Worm (Caenorhabditis elegans) whole organism, early embryonic: Measurements from ENCODE around the gene iscu-1.

Experiments
- B0310.2 ChIP-seq: sonication (generic microtip); optimal IDR thresholded peaks from 2 replicates; lab custom pipeline; 2016; ENCODE audit warnings: mild to moderate bottlenecking, missing genetic modification characterization, missing compliant biosample characterization
- F13C5.2 ChIP-seq: sonication (generic microtip); optimal IDR thresholded peaks from 2 replicates; lab custom pipeline; 2017; ENCODE audit warnings: mild to moderate bottlenecking, missing genetic modification characterization, inconsistent platforms, missing compliant biosample characterization
- aly-1 ChIP-seq: sonication (generic microtip); optimal IDR thresholded peaks from 2 replicates; lab custom pipeline; 2016; ENCODE audit warnings: missing genetic modification characterization, missing compliant biosample characterization
- ama-1 ChIP-seq: fragments of 150-350 bp; optimal IDR thresholded peaks from 2 replicates; lab custom pipeline; 2014
- ceh-13 ChIP-seq: fragments of 200-800 bp; sonication (Bioruptor generic); optimal IDR thresholded peaks from 2 replicates; lab custom pipeline; 2018; ENCODE audit warnings: mild to moderate bottlenecking, missing genetic modification characterization, missing compliant biosample characterization
- ceh-36 ChIP-seq: sonication (generic microtip); optimal IDR thresholded peaks from 2 replicates; lab custom pipeline; 2016; ENCODE audit warnings: missing genetic modification characterization, inconsistent platforms, missing compliant biosample characterization
- ets-7 ChIP-seq: sonication (generic microtip); optimal IDR thresholded peaks from 2 replicates; lab custom pipeline; 2016; ENCODE audit warnings: missing genotype, missing genetic modification characterization, missing compliant biosample characterization
- flt-1 ChIP-seq: fragments of 200-800 bp; sonication (Bioruptor generic); IDR thresholded peaks from 2 replicates; pipeline ENCODE4 v1.3.6; 2022; ENCODE audit warnings: missing genetic modification characterization, missing compliant biosample characterization
- hmbx-1 ChIP-seq: sonication (generic microtip); optimal IDR thresholded peaks from 2 replicates; lab custom pipeline; 2016; ENCODE audit warnings: mild to moderate bottlenecking, missing genetic modification characterization, missing compliant biosample characterization
- hmg-4 ChIP-seq: fragments of 200-800 bp; sonication (Bioruptor generic); optimal IDR thresholded peaks from 2 replicates; lab custom pipeline; 2018; ENCODE audit warnings: mild to moderate bottlenecking, missing genetic modification characterization, missing compliant biosample characterization
- hnd-1 ChIP-seq: sonication (generic microtip); optimal IDR thresholded peaks from 2 replicates; lab custom pipeline; 2016; ENCODE audit warnings: missing genetic modification characterization, missing compliant biosample characterization
- pes-1 ChIP-seq: fragments of 200-800 bp; sonication (Bioruptor generic); IDR thresholded peaks from 2 replicates; pipeline ENCODE4 v1.3.6; 2022; ENCODE audit warnings: missing genetic modification reagents, missing genetic modification characterization, missing compliant biosample characterization
- scrt-1 ChIP-seq: fragments of 200-800 bp; sonication (Bioruptor generic); IDR thresholded peaks from 2 replicates; pipeline ENCODE4 v1.3.6; 2022; ENCODE audit warnings: missing genetic modification characterization, missing compliant biosample characterization
- sea-1 ChIP-seq: fragments of 200-800 bp; sonication (Bioruptor generic); conservative IDR thresholded peaks from 2 replicates; pipeline ENCODE4 v1.3.6; 2022; ENCODE audit warnings: missing genetic modification characterization, missing compliant biosample characterization
- tbx-11 ChIP-seq: fragments of 200-800 bp; sonication (Bioruptor generic); IDR thresholded peaks from 2 replicates; pipeline ENCODE4 v1.3.6; 2022; ENCODE audit warnings: missing genetic modification characterization, missing compliant biosample characterization
- tbx-37 ChIP-seq: fragments of 200-800 bp; sonication (Bioruptor generic); conservative IDR thresholded peaks from 2 replicates; pipeline ENCODE4 v1.3.6; 2022; ENCODE audit warnings: missing genetic modification reagents, missing genetic modification characterization, missing compliant biosample characterization
- tra-4 ChIP-seq: sonication (generic microtip); optimal IDR thresholded peaks from 2 replicates; lab custom pipeline; 2017; ENCODE audit warnings: missing genetic modification characterization, missing compliant biosample characterization

The iscu-1 gene

ce11 chrIV:13783237-13784012, at the start of gene iscu-1:
iscu-1 (plus strand) TSS chrIV:13783962.
- TF ChIP-seq hmg-4 (GFP tag; lab: Kevin White, UChicago) (no peak), scrt-1 (GFP tag; lab: Robert Waterston, UW) (no peak), tbx-37 (no peak; the same call in 1 of the 2 replicates)

DNA sequence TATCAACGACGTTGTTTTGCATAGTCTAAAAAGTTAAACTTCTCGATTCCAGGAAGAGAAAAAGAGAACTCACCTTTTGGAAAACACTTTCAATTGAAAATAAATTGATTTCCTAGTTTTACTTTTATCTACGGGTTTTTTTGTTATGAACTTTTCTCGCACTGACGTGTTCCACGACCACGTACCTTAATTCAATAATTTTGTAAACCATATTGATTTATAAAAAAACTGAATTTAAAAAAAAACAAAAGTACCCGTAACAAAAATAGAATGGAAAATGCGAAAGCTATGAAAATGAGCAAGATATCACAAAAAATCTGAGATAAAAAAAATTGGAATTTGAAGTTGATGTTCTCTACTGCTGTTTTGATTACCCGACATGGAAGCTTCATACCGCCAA, 41.5 kb upstream of the iscu-1 start, which contains the start of gene C47A4.3:
TSS of gene C47A4.3 (minus strand) at position 101 of the 400 bp plus-strand sequence.
- TF ChIP-seq tbx-11 (GFP tag; lab: Robert Waterston, UW) (no peak), B0310.2 (no peak)

ce11 chrIV:13745409-13745808, 38.4 kb upstream of the iscu-1 start, which contains the start of gene C47A4.5:
C47A4.5 (plus strand) TSS chrIV:13745709.
- TF ChIP-seq tra-4 (tag; lab: Kevin White, UChicago): no peak
- TF ChIP-seq hnd-1 (tag; lab: Kevin White, UChicago): no peak
- TF ChIP-seq sea-1 (GFP tag; lab: Robert Waterston, UW): no peak
- no peak for TF ChIP-seq B0310.2
- TF ChIP-seq F13C5.2: no peak
- no peak for TF ChIP-seq flt-1 (GFP tag; lab: Robert Waterston, UW)
- TF ChIP-seq tbx-11 (GFP tag; lab: Robert Waterston, UW): no peak
- TF ChIP-seq hmg-4 (GFP tag; lab: Kevin White, UChicago): no peak
- TF ChIP-seq pes-1 (GFP tag; lab: Robert Waterston, UW): no peak
- no peak for TF ChIP-seq ets-7 (tag; lab: Kevin White, UChicago)
- TF ChIP-seq aly-1: no peak
- no peak for TF ChIP-seq scrt-1 (GFP tag; lab: Robert Waterston, UW)
- TF ChIP-seq ama-1: no peak
- TF ChIP-seq tbx-37: no peak
- no peak for TF ChIP-seq hmbx-1 (tag; lab: Kevin White, UChicago)
- no peak for TF ChIP-seq ceh-36 (tag; lab: Kevin White, UChicago)
- TF ChIP-seq ceh-13 (GFP tag; lab: Kevin White, UChicago): no peak

- TF ChIP-seq F13C5.2 (no peak), tbx-37 (no peak), ceh-13 (GFP tag; lab: Kevin White, UChicago) (no peak), ets-7 (tag; lab: Kevin White, UChicago) (no peak), hmbx-1 (tag; lab: Kevin White, UChicago) (no peak), ceh-36 (tag; lab: Kevin White, UChicago) (no peak), tbx-11 (GFP tag; lab: Robert Waterston, UW) (no peak)
Observed at ce11 chrIV:13748798-13749197, 35.0 kb upstream of the iscu-1 start.

ce11 chrIV:13750033-13750432, 33.7 kb upstream of the iscu-1 start, which contains the start of gene sorb-1:
sorb-1 (plus strand) TSS chrIV:13750333.
- TF ChIP-seq ama-1 (no peak), flt-1 (GFP tag; lab: Robert Waterston, UW) (no peak), aly-1 (no peak), ceh-36 (tag; lab: Kevin White, UChicago) (no peak), sea-1 (GFP tag; lab: Robert Waterston, UW) (no peak), F13C5.2 (no peak), tbx-11 (GFP tag; lab: Robert Waterston, UW) (no peak), hmg-4 (GFP tag; lab: Kevin White, UChicago) (no peak), hnd-1 (tag; lab: Kevin White, UChicago) (no peak), ets-7 (tag; lab: Kevin White, UChicago) (no peak), ceh-13 (GFP tag; lab: Kevin White, UChicago) (no peak), tbx-37 (no peak), pes-1 (GFP tag; lab: Robert Waterston, UW) (no peak), hmbx-1 (tag; lab: Kevin White, UChicago) (no peak), B0310.2 (no peak), tra-4 (tag; lab: Kevin White, UChicago) (no peak), scrt-1 (GFP tag; lab: Robert Waterston, UW) (no peak)

ce11 chrIV:13755619-13756018, 28.1 kb upstream of the iscu-1 start:
- TF ChIP-seq ets-7 (tag; lab: Kevin White, UChicago) (no peak), hmbx-1 (tag; lab: Kevin White, UChicago) (no peak), tra-4 (tag; lab: Kevin White, UChicago) (no peak), tbx-11 (GFP tag; lab: Robert Waterston, UW) (no peak), F13C5.2 (no peak), pes-1 (GFP tag; lab: Robert Waterston, UW) (no peak), hmg-4 (GFP tag; lab: Kevin White, UChicago) (no peak), ama-1 (no peak), hnd-1 (tag; lab: Kevin White, UChicago) (no peak), flt-1 (GFP tag; lab: Robert Waterston, UW) (no peak), sea-1 (GFP tag; lab: Robert Waterston, UW) (no peak)

- TF ChIP-seq aly-1: no peak
- TF ChIP-seq ceh-36 (tag; lab: Kevin White, UChicago): no peak
Observed at ce11 chrIV:13763449-13763848, 20.3 kb upstream of the iscu-1 start.

DNA sequence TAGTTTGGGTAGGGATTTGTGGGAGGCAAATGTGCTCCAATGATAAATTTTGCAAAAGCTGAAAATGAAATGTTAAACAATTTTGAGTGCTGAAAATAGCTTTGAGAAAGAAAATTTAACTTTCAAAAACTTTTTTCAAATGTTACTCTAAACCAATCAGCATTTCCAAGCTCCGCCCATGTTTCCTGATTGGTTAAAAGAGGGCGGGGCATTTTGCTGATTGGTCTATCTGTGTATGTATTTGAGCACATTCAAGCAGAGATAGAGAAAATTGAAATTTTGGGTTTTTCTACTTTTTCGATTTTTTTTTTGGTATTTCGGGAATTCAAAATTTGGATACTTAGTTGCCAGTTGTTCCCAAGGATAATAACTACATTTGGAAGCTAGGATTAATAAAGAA, 19.1 kb upstream of the iscu-1 start:
- TF ChIP-seq ama-1 (no peak), ets-7 (tag; lab: Kevin White, UChicago) (no peak), flt-1 (GFP tag; lab: Robert Waterston, UW) (no peak), B0310.2 (no peak)
